Worm (Caenorhabditis elegans) whole organism, young adult: ENCODE data around the gene npr-33.

ENCODE experiments used
- F33H1.4 ChIP-seq: fragments of 200-800 bp; sonication (Bioruptor generic); IDR thresholded peaks from 2 replicates; pipeline ENCODE4 v1.3.6; 2022; ENCODE audit warnings: missing genetic modification reagents, missing genetic modification characterization, missing compliant biosample characterization
- K12H6.12 ChIP-seq: fragments of 200-800 bp; sonication (Bioruptor generic); optimal IDR thresholded peaks from 2 replicates; lab custom pipeline; 2018; ENCODE audit warnings: mild to moderate bottlenecking, missing genetic modification characterization, missing compliant biosample characterization
- ama-1 ChIP-seq, 3 experiments: fragments of 150-350 bp in 1 of 3; sonication (generic microtip) in 2 of 3; optimal IDR thresholded peaks; 2 replicates each; lab custom pipeline; 2014 to 2018; ENCODE audit warnings: missing biosample characterization in 2 of 3, missing genetic modification characterization in 2 of 3, missing genetic modification reagents in 2 of 3
- ceh-79 ChIP-seq: sonication (generic microtip); optimal IDR thresholded peaks from 2 replicates; lab custom pipeline; 2017; ENCODE audit warnings: mild to moderate bottlenecking, missing genetic modification characterization, missing compliant biosample characterization
- him-1 ChIP-seq: sonication (generic microtip); optimal IDR thresholded peaks from 2 replicates; lab custom pipeline; 2016; ENCODE audit warnings: missing genotype, missing genetic modification reagents, missing genetic modification characterization, missing compliant biosample characterization
- lin-40 ChIP-seq: sonication (generic microtip); optimal IDR thresholded peaks from 2 replicates; lab custom pipeline; 2016; ENCODE audit warnings: missing genetic modification characterization, mild to moderate bottlenecking, missing compliant biosample characterization, missing genotype, missing genetic modification reagents
- nfya-1 ChIP-seq: sonication (generic microtip); optimal IDR thresholded peaks from 2 replicates; lab custom pipeline; 2017; ENCODE audit warnings: antibody characterized with exemption, missing compliant biosample characterization, missing genetic modification characterization, borderline replicate concordance; ENCODE audit not compliant: insufficient read depth
- nhr-27 ChIP-seq: fragments of 200-800 bp; sonication (Bioruptor generic); optimal IDR thresholded peaks from 2 replicates; lab custom pipeline; 2018; ENCODE audit warnings: mild to moderate bottlenecking, missing genetic modification characterization, moderate library complexity, missing compliant biosample characterization
- snpc-4 ChIP-seq, 5 experiments: fragments of 150-350 bp in 1 of 5; sonication (generic microtip) in 4 of 5; optimal IDR thresholded peaks; 2 replicates each; lab custom pipeline; 2014 to 2018; ENCODE audit warnings: missing genetic modification characterization in 5 of 5, missing biosample characterization in 3 of 5, antibody characterized with exemption in 2 of 5, mild to moderate bottlenecking in 2 of 5, missing compliant biosample characterization in 2 of 5, missing genotype in 2 of 5, moderate library complexity in 2 of 5, missing genetic modification reagents in 1 of 5
- unc-130 ChIP-seq: sonication (generic microtip); optimal IDR thresholded peaks from 2 replicates; lab custom pipeline; 2016; ENCODE audit warnings: missing genetic modification reagents, missing genetic modification characterization, missing compliant biosample characterization
- ztf-26 ChIP-seq: sonication (generic microtip); optimal IDR thresholded peaks from 2 replicates; lab custom pipeline; 2017; ENCODE audit warnings: missing genetic modification characterization, missing compliant biosample characterization

ce11 chrX:15953611-15954010 lies 43.2 kb downstream of the npr-33 start:
- TF ChIP-seq him-1 (tag; lab: Kevin White, UChicago) (no peak), ceh-79 (no peak), ama-1 (optimal IDR thresholded peaks at IDR 0.05; lab: Kevin White, UChicago) (no peak), ama-1 (GFP tag; optimal IDR thresholded peaks at IDR 0.05; lab: Kevin White, UChicago) (no peak), unc-130 (GFP tag; lab: Kevin White, UChicago) (no peak), nhr-27 (no peak), lin-40 (tag; lab: Kevin White, UChicago) (no peak), K12H6.12 (tag; lab: Kevin White, UChicago) (no peak), nfya-1 (tag; lab: Kevin White, UChicago) (no peak), F33H1.4 (GFP tag; lab: Robert Waterston, UW) (no peak), ztf-26 (no peak), snpc-4 (GFP tag; optimal IDR thresholded peaks at IDR 0.05; lab: Kevin White, UChicago) (no peak), snpc-4 (tag; optimal IDR thresholded peaks at IDR 0.05; lab: Kevin White, UChicago) (peak in 3 of 4 experiments; percentile 53 to 91 (median 81))
